Fruit fly (Drosophila melanogaster): ENCODE measurements around the gene PH4alphaMP.

PH4alphaMP gene

DNA sequence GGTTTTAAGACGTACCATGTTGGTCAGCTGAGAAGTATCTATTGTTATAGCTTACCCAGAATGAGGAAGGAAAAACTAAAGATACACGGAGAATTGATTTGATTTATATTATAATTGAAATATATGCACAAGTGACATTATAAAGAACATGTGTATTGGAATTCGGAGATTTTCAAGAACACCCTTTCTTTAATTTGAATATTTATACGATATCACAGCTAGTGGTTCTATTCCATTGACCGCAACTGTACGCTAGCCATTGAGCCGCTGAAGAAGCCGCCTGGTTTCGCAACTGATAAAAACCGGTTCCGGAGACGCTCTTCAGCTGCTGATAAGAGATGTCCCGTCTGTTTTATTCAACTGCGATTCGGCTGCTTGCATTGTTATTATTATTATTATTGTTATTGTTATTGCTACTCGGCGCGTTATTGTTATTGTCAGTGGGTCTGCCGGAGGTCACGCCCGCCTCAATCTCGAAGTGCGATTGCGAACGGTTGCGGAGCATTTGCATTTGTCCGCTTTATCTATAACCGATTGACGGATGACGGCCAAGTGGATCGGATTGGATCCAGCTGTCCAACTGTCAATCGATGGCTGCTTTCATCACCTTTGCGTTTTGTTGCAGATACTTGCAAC is 34.2 kb downstream of the PH4alphaMP start (continued):
- TF ChIP-seq row (GFP tag; IDR thresholded peaks at IDR 0.05), result peak; percentile 58
- TF ChIP-seq cwo (GFP tag; optimal IDR thresholded peaks at IDR 0.05), result no peak
- TF ChIP-seq Xbp1 (GFP tag; optimal IDR thresholded peaks at IDR 0.05), result peak; percentile 19
- TF ChIP-seq nom (GFP tag; optimal IDR thresholded peaks at IDR 0.05), result peak; percentile 21
- TF ChIP-seq Mad (GFP tag; optimal IDR thresholded peaks at IDR 0.05), result no peak
- no peak for TF ChIP-seq Dp (GFP tag; optimal IDR thresholded peaks at IDR 0.05)
- no peak for TF ChIP-seq CG10543 (GFP tag; optimal IDR thresholded peaks at IDR 0.05)
- TF ChIP-seq lab (GFP tag; optimal IDR thresholded peaks at IDR 0.05), result peak; percentile 51
- no peak for TF ChIP-seq CG7745 (tag; optimal IDR thresholded peaks at IDR 0.05)
- no peak for TF ChIP-seq C15 (GFP tag; IDR thresholded peaks at IDR 0.05)
- TF ChIP-seq kah (GFP tag; optimal IDR thresholded peaks at IDR 0.05), result no peak
- no peak for TF ChIP-seq her (GFP tag; optimal IDR thresholded peaks at IDR 0.05)
- TF ChIP-seq ci (GFP tag; IDR thresholded peaks at IDR 0.05), result peak; percentile 70; the same call in 2 of the 3 replicates
- TF ChIP-seq ash1 (GFP tag; optimal IDR thresholded peaks at IDR 0.05), result no peak
- TF ChIP-seq Nf-YC (tag; optimal IDR thresholded peaks at IDR 0.05), result no peak
- peak; percentile 23 for TF ChIP-seq CG13296 (GFP tag; optimal IDR thresholded peaks at IDR 0.05)
- TF ChIP-seq CG7963 (GFP tag; IDR thresholded peaks at IDR 0.05; ENCODE audit: partially characterized antibody), result no peak
- no peak for TF ChIP-seq CG4617 (GFP tag; optimal IDR thresholded peaks at IDR 0.05; ENCODE audit: borderline replicate concordance)
- no peak for TF ChIP-seq yki (optimal IDR thresholded peaks at IDR 0.05)
- TF ChIP-seq wek (GFP tag; optimal IDR thresholded peaks at IDR 0.05), result no peak
- TF ChIP-seq CG17328 (GFP tag; IDR thresholded peaks at IDR 0.05), result 0 out of 2 replicates have a peak, but pooled peaks have one; percentile 32
- no peak for TF ChIP-seq gt (GFP tag; IDR thresholded peaks at IDR 0.05)
- no peak for TF ChIP-seq disco-r (GFP tag; optimal IDR thresholded peaks at IDR 0.05)
- no peak for TF ChIP-seq CG7786 (GFP tag; optimal IDR thresholded peaks at IDR 0.05)
- TF ChIP-seq CG14710 (tag; optimal IDR thresholded peaks at IDR 0.05), result no peak
- TF ChIP-seq B-H1 (GFP tag; IDR thresholded peaks at IDR 0.05), result peak; percentile 15; the same call in 1 of the 3 replicates
- TF ChIP-seq wdn (GFP tag; IDR thresholded peaks at IDR 0.05), result no peak
- TF ChIP-seq Scr (GFP tag; IDR thresholded peaks at IDR 0.05; ENCODE audit: partially characterized antibody), result no peak
- TF ChIP-seq Camta (GFP tag; optimal IDR thresholded peaks at IDR 0.05), result no peak
- no peak for TF ChIP-seq Gsc (GFP tag; IDR thresholded peaks at IDR 0.05)
- no peak for TF ChIP-seq z (GFP tag; IDR thresholded peaks at IDR 0.05)
- TF ChIP-seq CG4424 (GFP tag; optimal IDR thresholded peaks at IDR 0.05), result peak; percentile 17
- no peak for TF ChIP-seq usp (GFP tag; optimal IDR thresholded peaks at IDR 0.05)
- peak; percentile 3 for TF ChIP-seq CG15696 (tag; optimal IDR thresholded peaks at IDR 0.05)
- TF ChIP-seq CG10209 (GFP tag; optimal IDR thresholded peaks at IDR 0.05), result no peak
- peak; percentile 35 for TF ChIP-seq CG17385 (GFP tag; optimal IDR thresholded peaks at IDR 0.05)
- TF ChIP-seq unpg (GFP tag; optimal IDR thresholded peaks at IDR 0.05), result peak; percentile 47
- TF ChIP-seq Ssrp (tag; optimal IDR thresholded peaks at IDR 0.05), result peak; percentile 21
- no peak for TF ChIP-seq CG30020 (tag; optimal IDR thresholded peaks at IDR 0.05)
- no peak for TF ChIP-seq CG4360 (GFP tag; IDR thresholded peaks at IDR 0.05)
- TF ChIP-seq CG15479 (GFP tag; optimal IDR thresholded peaks at IDR 0.05), result peak; percentile 21
- TF ChIP-seq CG34376 (GFP tag; optimal IDR thresholded peaks at IDR 0.05), result no peak
- no peak for TF ChIP-seq Abd-B (GFP tag; optimal IDR thresholded peaks at IDR 0.05)
- TF ChIP-seq pho (GFP tag; optimal IDR thresholded peaks at IDR 0.05), result no peak
- TF ChIP-seq CG14965 (GFP tag; optimal IDR thresholded peaks at IDR 0.05; ENCODE audit: borderline replicate concordance), result no peak
- no peak for TF ChIP-seq Tbp (GFP tag; optimal IDR thresholded peaks at IDR 0.05)
- TF ChIP-seq sima (GFP tag; optimal IDR thresholded peaks at IDR 0.05), result no peak
- TF ChIP-seq dm (GFP tag; optimal IDR thresholded peaks at IDR 0.05), result no peak
- no peak for TF ChIP-seq CG12104 (GFP tag; optimal IDR thresholded peaks at IDR 0.05)
- no peak for TF ChIP-seq Trl (optimal IDR thresholded peaks at IDR 0.05)
- no peak for TF ChIP-seq Trl (GFP tag; optimal IDR thresholded peaks at IDR 0.05)
